Fruit fly (Drosophila melanogaster) whole organism, adult: ENCODE results near the gene Skel.

Experiments used
- CG11617 ChIP-seq: fragments of 200-800 bp; sonication (Bioruptor generic); optimal IDR thresholded peaks from 2 replicates; lab custom pipeline; 2017; ENCODE audit warnings: mild to moderate bottlenecking, missing biosample characterization, missing genetic modification reagents, missing genetic modification characterization
- CG14711 ChIP-seq: fragments of 200-800 bp; sonication (Bioruptor generic); optimal IDR thresholded peaks from 2 replicates; lab custom pipeline; 2018; ENCODE audit warnings: missing biosample characterization, mild to moderate bottlenecking, missing genetic modification characterization, moderate library complexity
- CG33017 ChIP-seq: fragments of 200-800 bp; sonication (Bioruptor generic); optimal IDR thresholded peaks from 2 replicates; lab custom pipeline; 2018; ENCODE audit warnings: missing biosample characterization, mild to moderate bottlenecking, missing genetic modification characterization, moderate library complexity
- CG7045 ChIP-seq: fragments of 200-800 bp; sonication (Bioruptor generic); optimal IDR thresholded peaks from 2 replicates; lab custom pipeline; 2017; ENCODE audit warnings: missing biosample characterization, mild to moderate bottlenecking, missing genetic modification characterization
- Clk ChIP-seq: fragments of 200-800 bp; sonication (Bioruptor generic); optimal IDR thresholded peaks from 2 replicates; lab custom pipeline; 2017; ENCODE audit warnings: missing biosample characterization, missing genetic modification characterization
- kay ChIP-seq: fragments of 200-800 bp; sonication (Bioruptor generic); peaks from one replicate; lab custom pipeline; 2016; ENCODE audit warnings: missing biosample characterization, missing genetic modification characterization, borderline replicate concordance
- ovo ChIP-seq: fragments of 200-800 bp; sonication (Bioruptor generic); optimal IDR thresholded peaks from 2 replicates; lab custom pipeline; 2016; ENCODE audit warnings: missing biosample characterization, missing genetic modification characterization
- pad ChIP-seq: fragments of 200-800 bp; sonication (Bioruptor generic); optimal IDR thresholded peaks from 3 replicates; lab custom pipeline; 2017; ENCODE audit warnings: missing biosample characterization, missing genetic modification characterization, mild to moderate bottlenecking, moderate library complexity, missing genetic modification reagents
- tj ChIP-seq: fragments of 200-800 bp; sonication (Bioruptor generic); optimal IDR thresholded peaks from 3 replicates; lab custom pipeline; 2017; ENCODE audit warnings: missing biosample characterization, mild to moderate bottlenecking, missing genetic modification characterization, moderate library complexity
- toe ChIP-seq: fragments of 200-800 bp; sonication (Bioruptor generic); optimal IDR thresholded peaks from 2 replicates; lab custom pipeline; 2016; ENCODE audit warnings: missing biosample characterization, missing genetic modification characterization

DNA sequence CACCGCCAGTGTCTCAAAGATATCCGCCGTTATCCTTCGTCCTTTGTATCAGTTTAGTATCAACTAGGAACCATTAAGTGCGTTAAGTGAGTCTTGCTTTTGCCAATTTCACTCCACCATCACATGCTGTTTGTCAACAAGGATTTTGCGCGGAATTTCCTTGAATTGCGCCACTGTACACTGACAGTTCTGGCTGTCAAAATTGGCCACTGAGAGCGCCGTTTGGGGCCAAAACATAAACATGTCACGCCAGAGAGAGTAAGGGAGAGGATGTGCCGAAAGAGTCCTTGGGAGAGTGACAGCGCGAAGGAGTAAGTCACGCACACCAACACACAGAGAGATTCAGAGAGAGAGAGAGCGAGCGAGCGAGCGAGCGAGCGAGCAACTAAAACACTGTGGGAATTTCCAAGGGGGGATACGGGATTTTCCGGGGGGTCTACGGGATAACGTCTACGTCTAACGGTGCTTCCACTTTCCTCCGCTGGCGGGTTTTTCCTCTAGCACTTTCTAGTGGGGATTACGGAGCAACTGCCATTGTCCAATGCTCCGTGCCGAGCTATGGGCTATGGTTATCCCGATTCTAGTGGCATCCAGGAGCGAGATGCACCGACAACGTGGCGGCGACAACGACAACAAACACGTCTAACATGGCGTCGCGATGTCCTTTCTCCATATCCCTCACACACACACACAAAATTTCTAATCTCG, 47.9 kb upstream of the Skel start:
- TF ChIP-seq ovo (GFP tag; lab: Kevin White, UChicago) (no peak), toe (GFP tag; lab: Kevin White, UChicago) (no peak), CG33017 (no peak), tj (GFP tag; lab: Kevin White, UChicago) (no peak), CG14711 (tag; lab: Kevin White, UChicago) (no peak), kay (no peak), CG11617 (GFP tag; lab: Kevin White, UChicago) (no peak), CG7045 (GFP tag; lab: Kevin White, UChicago) (no peak), Clk (GFP tag; lab: Kevin White, UChicago) (no peak), pad (GFP tag; lab: Kevin White, UChicago) (no peak)
